Worm (Caenorhabditis elegans) whole organism, L4/young adult: Measurements from ENCODE around the gene acl-12.

Experiments used
- W03F9.2 ChIP-seq: fragments of 150-350 bp; optimal IDR thresholded peaks from 2 replicates; lab custom pipeline; 2014; ENCODE audit warnings: missing biosample characterization, missing genetic modification characterization
- him-1 ChIP-seq: sonication (generic microtip); optimal IDR thresholded peaks from 2 replicates; lab custom pipeline; 2016; ENCODE audit warnings: missing genotype, missing genetic modification reagents, missing genetic modification characterization, missing compliant biosample characterization

ce11 chrX:7390270-7390669 lies 52.1 kb downstream of the acl-12 start, which contains the start of gene C10A4.6:
- no peak for TF ChIP-seq W03F9.2 (tag; lab: Kevin White, UChicago)
- TF ChIP-seq him-1 (tag; lab: Kevin White, UChicago) = no peak
